Worm (Caenorhabditis elegans) whole organism, young adult: ENCODE data around the gene nmy-1.

ENCODE experiments used
- K12H6.12 ChIP-seq: fragments of 200-800 bp; sonication (Bioruptor generic); optimal IDR thresholded peaks from 2 replicates; lab custom pipeline; 2018; ENCODE audit warnings: mild to moderate bottlenecking, missing genetic modification characterization, missing compliant biosample characterization
- nfya-2 ChIP-seq: fragments of 200-800 bp; sonication (Bioruptor generic); IDR thresholded peaks from 2 replicates; pipeline ENCODE4 v1.3.6; 2022; ENCODE audit warnings: missing genetic modification reagents, missing genetic modification characterization, missing compliant biosample characterization
- tbx-9 ChIP-seq: sonication (generic microtip); optimal IDR thresholded peaks from 2 replicates; lab custom pipeline; 2016; ENCODE audit warnings: borderline replicate concordance, missing genetic modification characterization, inconsistent platforms, missing compliant biosample characterization

- TF ChIP-seq nfya-2 = no peak
- TF ChIP-seq tbx-9 (tag; lab: Kevin White, UChicago) = no peak
- no peak for TF ChIP-seq K12H6.12
These were observed 6.5 kb upstream of the nmy-1 start for ce11 chrX:2902854-2903253.
